Fruit fly (Drosophila melanogaster) whole organism, embryonic: ENCODE measurements around the gene Cp7Fa.

Source experiments
- Abd-B ChIP-seq: fragments of 200-800 bp; sonication (Bioruptor generic); optimal IDR thresholded peaks from 2 replicates; lab custom pipeline; 2018; ENCODE audit warnings: missing biosample characterization, mild to moderate bottlenecking, missing genetic modification characterization, moderate library complexity
- Atf-2 ChIP-seq: fragments of 200-800 bp; sonication (Bioruptor generic); optimal IDR thresholded peaks from 2 replicates; lab custom pipeline; 2016; ENCODE audit warnings: missing biosample characterization, missing genetic modification characterization
- Atf6 ChIP-seq: fragments of 200-800 bp; sonication (Bioruptor generic); IDR thresholded peaks from 2 replicates; pipeline ENCODE4 v1.3.6; 2022; ENCODE audit warnings: missing biosample characterization, missing genetic modification characterization
- B-H2 ChIP-seq: fragments of 200-800 bp; sonication (Bioruptor generic); optimal IDR thresholded peaks from 2 replicates; lab custom pipeline; 2018; ENCODE audit warnings: missing biosample characterization, mild to moderate bottlenecking, missing genetic modification characterization
- Bteb2 ChIP-seq: fragments of 200-800 bp; sonication (Bioruptor generic); optimal IDR thresholded peaks from 2 replicates; lab custom pipeline; 2016; ENCODE audit warnings: missing biosample characterization, missing genetic modification characterization
- CG10147 ChIP-seq: fragments of 200-800 bp; sonication (Bioruptor generic); optimal IDR thresholded peaks from 2 replicates; lab custom pipeline; 2019; ENCODE audit warnings: missing biosample characterization, mild to moderate bottlenecking, missing genetic modification characterization, moderate library complexity
- CG15011 ChIP-seq: fragments of 200-800 bp; sonication (Bioruptor generic); optimal IDR thresholded peaks from 3 replicates; lab custom pipeline; 2018; ENCODE audit warnings: missing biosample characterization, mild to moderate bottlenecking, missing genetic modification characterization
- CG1529 ChIP-seq: fragments of 200-800 bp; sonication (Bioruptor generic); optimal IDR thresholded peaks from 3 replicates; lab custom pipeline; 2018; ENCODE audit warnings: missing biosample characterization, missing genetic modification characterization
- CG15514 ChIP-seq: fragments of 200-800 bp; sonication (Bioruptor generic); optimal IDR thresholded peaks from 3 replicates; lab custom pipeline; 2017; ENCODE audit warnings: missing biosample characterization, missing genetic modification characterization, mild to moderate bottlenecking, moderate library complexity, missing genetic modification reagents
- CG15696 ChIP-seq: fragments of 200-800 bp; sonication (Bioruptor generic); optimal IDR thresholded peaks from 2 replicates; lab custom pipeline; 2019; ENCODE audit warnings: missing biosample characterization, mild to moderate bottlenecking, missing genetic modification characterization, moderate library complexity
- CG17361 ChIP-seq: fragments of 200-800 bp; sonication (Bioruptor generic); IDR thresholded peaks from 3 replicates; pipeline ENCODE4 v1.3.6; 2022; ENCODE audit warnings: missing biosample characterization, missing genetic modification characterization
- CG17829 ChIP-seq: fragments of 200-800 bp; optimal IDR thresholded peaks from 2 replicates; lab custom pipeline; 2019; ENCODE audit warnings: missing biosample characterization, mild to moderate bottlenecking, missing genetic modification characterization, moderate library complexity
- CG2889 ChIP-seq: fragments of 200-800 bp; sonication (Bioruptor generic); IDR thresholded peaks from 3 replicates; pipeline ENCODE4 v1.3.6; 2022; ENCODE audit warnings: missing biosample characterization, missing genetic modification characterization
- CG33213 ChIP-seq: fragments of 200-800 bp; sonication (Bioruptor generic); optimal IDR thresholded peaks from 3 replicates; lab custom pipeline; 2016; ENCODE audit warnings: missing biosample characterization, missing genetic modification characterization
- CG4360 ChIP-seq: fragments of 200-800 bp; sonication (Bioruptor generic); IDR thresholded peaks from 2 replicates; pipeline ENCODE4 v1.3.6; 2022; ENCODE audit warnings: missing biosample characterization, missing genetic modification characterization
- CG7786 ChIP-seq: fragments of 200-800 bp; sonication (Bioruptor generic); optimal IDR thresholded peaks from 2 replicates; lab custom pipeline; 2016; ENCODE audit warnings: missing biosample characterization, missing genetic modification characterization
- CG8388 ChIP-seq: fragments of 200-800 bp; sonication (Bioruptor generic); optimal IDR thresholded peaks from 2 replicates; lab custom pipeline; 2019; ENCODE audit warnings: missing biosample characterization, mild to moderate bottlenecking, missing genetic modification characterization, moderate library complexity
- CG8924 ChIP-seq: fragments of 200-800 bp; optimal IDR thresholded peaks from 3 replicates; lab custom pipeline; 2019; ENCODE audit warnings: missing biosample characterization, mild to moderate bottlenecking, missing genetic modification characterization, moderate library complexity
- GATAe ChIP-seq: fragments of 200-800 bp; sonication (Bioruptor generic); conservative IDR thresholded peaks from 2 replicates; pipeline ENCODE4 v1.3.6; 2022; ENCODE audit warnings: missing biosample characterization, missing genetic modification characterization
- Gug ChIP-seq: fragments of 200-800 bp; sonication (Bioruptor generic); IDR thresholded peaks from 4 replicates; pipeline ENCODE4 v1.3.6; 2022; ENCODE audit warnings: missing biosample characterization, missing genetic modification characterization
- H2.0 ChIP-seq: fragments of 200-800 bp; sonication (Bioruptor generic); IDR thresholded peaks from 2 replicates; pipeline ENCODE4 v1.3.6; 2022; ENCODE audit warnings: missing biosample characterization, missing genetic modification characterization
- Hmx ChIP-seq: fragments of 200-800 bp; sonication (Bioruptor generic); optimal IDR thresholded peaks from 2 replicates; lab custom pipeline; 2016; ENCODE audit warnings: missing biosample characterization, missing genetic modification characterization
- Mes4 ChIP-seq: fragments of 200-800 bp; sonication (Bioruptor generic); optimal IDR thresholded peaks from 2 replicates; lab custom pipeline; 2016; ENCODE audit warnings: missing biosample characterization, missing genetic modification characterization
- Sox100B ChIP-seq: fragments of 200-800 bp; sonication (Bioruptor generic); optimal IDR thresholded peaks from 3 replicates; lab custom pipeline; 2018; ENCODE audit warnings: missing biosample characterization, mild to moderate bottlenecking, missing genetic modification characterization
- ato ChIP-seq: fragments of 200-800 bp; sonication (Bioruptor generic); IDR thresholded peaks from 2 replicates; pipeline ENCODE4 v1.3.6; 2022; ENCODE audit warnings: missing biosample characterization, missing genetic modification characterization; ENCODE audit not compliant: partially characterized antibody
- bbx ChIP-seq: fragments of 200-800 bp; sonication (Bioruptor generic); IDR thresholded peaks from 2 replicates; pipeline ENCODE4 v1.3.6; 2022; ENCODE audit warnings: missing biosample characterization, missing genetic modification characterization; ENCODE audit not compliant: partially characterized antibody
- bcd ChIP-seq: fragments of 200-800 bp; sonication (Bioruptor generic); optimal IDR thresholded peaks from 2 replicates; lab custom pipeline; 2017; ENCODE audit warnings: missing biosample characterization, mild to moderate bottlenecking, missing genetic modification characterization
- cas ChIP-seq: fragments of 200-800 bp; sonication (Bioruptor generic); IDR thresholded peaks from 2 replicates; pipeline ENCODE4 v1.3.6; 2022; ENCODE audit warnings: missing biosample characterization, missing genetic modification characterization
- chinmo ChIP-seq: fragments of 200-800 bp; sonication (Bioruptor generic); IDR thresholded peaks from 4 replicates; pipeline ENCODE4 v1.3.6; 2022; ENCODE audit warnings: missing biosample characterization, missing genetic modification characterization; ENCODE audit not compliant: partially characterized antibody
- chm ChIP-seq: fragments of 200-800 bp; sonication (Bioruptor generic); IDR thresholded peaks from 2 replicates; pipeline ENCODE4 v1.3.6; 2022; ENCODE audit warnings: missing biosample characterization, missing genetic modification characterization
- crp ChIP-seq, 2 experiments: fragments of 200-800 bp; sonication (Bioruptor generic); optimal IDR thresholded peaks; 2 replicates in 1 of 2; 3 replicates in 1 of 2; lab custom pipeline; 2017; ENCODE audit warnings: missing biosample characterization in 2 of 2, missing genetic modification characterization in 2 of 2, mild to moderate bottlenecking in 1 of 2, moderate library complexity in 1 of 2
- dm ChIP-seq: fragments of 200-800 bp; sonication (Bioruptor generic); optimal IDR thresholded peaks from 3 replicates; lab custom pipeline; 2016; ENCODE audit warnings: missing biosample characterization, missing genetic modification characterization
- dmrt99B ChIP-seq: fragments of 200-800 bp; sonication (Bioruptor generic); optimal IDR thresholded peaks from 2 replicates; lab custom pipeline; 2018; ENCODE audit warnings: missing biosample characterization, mild to moderate bottlenecking, missing genetic modification characterization, moderate library complexity
- exex ChIP-seq: fragments of 200-800 bp; sonication (Bioruptor generic); optimal IDR thresholded peaks from 4 replicates; lab custom pipeline; 2018; ENCODE audit warnings: missing biosample characterization, mild to moderate bottlenecking, missing genetic modification characterization, moderate library complexity
- gce ChIP-seq: fragments of 200-800 bp; sonication (Bioruptor generic); IDR thresholded peaks from 3 replicates; pipeline ENCODE4 v1.3.6; 2022; ENCODE audit warnings: missing biosample characterization, missing genetic modification characterization
- gt ChIP-seq: fragments of 200-800 bp; sonication (Bioruptor generic); IDR thresholded peaks from 2 replicates; pipeline ENCODE4 v1.3.6; 2022; ENCODE audit warnings: missing biosample characterization, missing genetic modification characterization
- hbn ChIP-seq: fragments of 200-800 bp; sonication (Bioruptor generic); IDR thresholded peaks from 2 replicates; pipeline ENCODE4 v1.3.6; 2022; ENCODE audit warnings: missing biosample characterization, missing genetic modification characterization; ENCODE audit not compliant: partially characterized antibody
- knrl ChIP-seq: fragments of 200-800 bp; sonication (Bioruptor generic); IDR thresholded peaks from 3 replicates; pipeline ENCODE4 v1.3.6; 2022; ENCODE audit warnings: missing biosample characterization, missing genetic modification characterization; ENCODE audit not compliant: partially characterized antibody
- lab ChIP-seq: fragments of 200-800 bp; sonication (Bioruptor generic); optimal IDR thresholded peaks from 3 replicates; lab custom pipeline; 2017; ENCODE audit warnings: missing biosample characterization, missing genetic modification characterization, mild to moderate bottlenecking, moderate library complexity, missing genetic modification reagents
- mld ChIP-seq: fragments of 200-800 bp; sonication (Bioruptor generic); IDR thresholded peaks from 3 replicates; pipeline ENCODE4 v1.3.6; 2022; ENCODE audit warnings: missing biosample characterization, missing genetic modification characterization; ENCODE audit not compliant: partially characterized antibody
- nerfin-1 ChIP-seq: fragments of 200-800 bp; sonication (Bioruptor generic); optimal IDR thresholded peaks from 3 replicates; lab custom pipeline; 2019; ENCODE audit warnings: missing biosample characterization, mild to moderate bottlenecking, missing genetic modification characterization, moderate library complexity
- pnt ChIP-seq: fragments of 200-800 bp; sonication (Bioruptor generic); optimal IDR thresholded peaks from 3 replicates; lab custom pipeline; 2016; ENCODE audit warnings: missing biosample characterization, missing genetic modification characterization
- pum ChIP-seq: fragments of 200-800 bp; sonication (Bioruptor generic); optimal IDR thresholded peaks from 2 replicates; lab custom pipeline; 2016; ENCODE audit warnings: missing biosample characterization, missing genetic modification characterization
- pzg ChIP-seq: fragments of 200-800 bp; sonication (Bioruptor generic); optimal IDR thresholded peaks from 3 replicates; lab custom pipeline; 2018; ENCODE audit warnings: missing biosample characterization, mild to moderate bottlenecking, missing genetic modification characterization, moderate library complexity
- repo ChIP-seq: fragments of 200-800 bp; sonication (Bioruptor generic); optimal IDR thresholded peaks from 2 replicates; lab custom pipeline; 2016; ENCODE audit warnings: missing biosample characterization, missing genetic modification characterization
- tap ChIP-seq: fragments of 200-800 bp; optimal IDR thresholded peaks from 3 replicates; lab custom pipeline; 2019; ENCODE audit warnings: missing biosample characterization, mild to moderate bottlenecking, missing genetic modification characterization, moderate library complexity
- tgo ChIP-seq: fragments of 200-800 bp; sonication (Bioruptor generic); IDR thresholded peaks from 3 replicates; pipeline ENCODE4 v1.3.6; 2022; ENCODE audit warnings: missing biosample characterization, missing genetic modification characterization
- ttk ChIP-seq: fragments of 200-800 bp; sonication (Bioruptor generic); IDR thresholded peaks from 2 replicates; pipeline ENCODE4 v2.1.2; 2022; ENCODE audit warnings: missing biosample characterization, missing genetic modification characterization
- usp ChIP-seq: fragments of >200 bp; optimal IDR thresholded peaks from 2 replicates; lab custom pipeline; 2017; ENCODE audit warnings: missing biosample characterization, missing genetic modification characterization
- zf30C ChIP-seq: fragments of 200-800 bp; sonication (Bioruptor generic); optimal IDR thresholded peaks from 3 replicates; lab custom pipeline; 2018; ENCODE audit warnings: missing biosample characterization, mild to moderate bottlenecking, missing genetic modification characterization

Cp7Fa gene

DNA sequence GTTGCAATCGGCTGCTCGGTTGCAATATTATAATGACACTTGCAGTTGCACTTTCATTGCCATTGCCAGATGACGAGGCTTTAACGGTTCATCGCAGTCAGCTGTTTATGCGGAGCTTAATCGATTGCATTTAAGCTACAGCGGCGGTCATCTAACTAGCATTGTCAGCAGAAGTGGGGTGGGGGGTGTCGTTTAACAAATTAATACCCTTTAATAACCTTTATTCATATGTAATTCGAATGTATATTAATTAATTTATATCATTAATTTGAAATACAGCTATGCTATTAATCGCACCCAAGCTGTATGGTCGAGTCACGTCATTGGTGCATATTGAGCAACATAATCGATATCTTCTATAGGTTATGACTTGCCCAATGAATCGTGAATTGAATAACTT lies 22.2 kb downstream of the Cp7Fa start (continued):
- TF ChIP-seq zf30C (GFP tag; lab: Kevin White, UChicago): no peak
- peak; percentile 56 for TF ChIP-seq bcd (GFP tag; lab: Kevin White, UChicago)
- no peak for TF ChIP-seq CG15696 (tag; lab: Kevin White, UChicago)
- peak; percentile 68 for TF ChIP-seq Abd-B
- TF ChIP-seq H2.0 (GFP tag; lab: Robert Waterston, UW): peak; percentile 82
- no peak for TF ChIP-seq pzg (GFP tag; lab: Kevin White, UChicago)
- TF ChIP-seq CG4360 (GFP tag; lab: Robert Waterston, UW): peak; percentile 43; the same call in 1 of the 2 replicates
- no peak for TF ChIP-seq B-H2 (GFP tag; lab: Kevin White, UChicago)
- TF ChIP-seq knrl (GFP tag; lab: Robert Waterston, UW): no peak
- TF ChIP-seq pnt (GFP tag; lab: Kevin White, UChicago): no peak
- no peak for TF ChIP-seq CG7786 (GFP tag; lab: Kevin White, UChicago)
- TF ChIP-seq CG33213 (GFP tag; lab: Kevin White, UChicago): no peak
- TF ChIP-seq CG2889 (GFP tag; lab: Robert Waterston, UW): peak; percentile 46; the same call in 2 of the 3 replicates
- no peak for TF ChIP-seq usp (GFP tag; lab: Kevin White, UChicago)
- TF ChIP-seq CG17829 (tag; lab: Kevin White, UChicago): peak; percentile 73
- TF ChIP-seq Atf6 (GFP tag; lab: Robert Waterston, UW): peak; percentile 44; the same call in 1 of the 2 replicates
- no peak for TF ChIP-seq hbn (GFP tag; lab: Robert Waterston, UW)
- TF ChIP-seq tap (tag; lab: Kevin White, UChicago): peak; percentile 86
- no peak for TF ChIP-seq dm
- TF ChIP-seq mld (GFP tag; lab: Robert Waterston, UW): no peak
- peak; percentile 44 for TF ChIP-seq CG10147 (GFP tag; lab: Kevin White, UChicago)
- peak; percentile 30 for TF ChIP-seq Mes4 (GFP tag; lab: Kevin White, UChicago)
- no peak for TF ChIP-seq Hmx (GFP tag; lab: Kevin White, UChicago)
- no peak for TF ChIP-seq Atf-2
- no peak for TF ChIP-seq CG15011 (GFP tag; lab: Kevin White, UChicago)
- TF ChIP-seq tgo (GFP tag; lab: Robert Waterston, UW): peak; percentile 82
- 0 out of 2 replicates have a peak, but pooled peaks have one; percentile 19 for TF ChIP-seq GATAe (GFP tag; lab: Robert Waterston, UW)
- TF ChIP-seq CG17361: peak; percentile 71
- peak; percentile 93 for TF ChIP-seq dmrt99B
- peak; percentile 79; the same call in 1 of the 3 replicates for TF ChIP-seq gce (GFP tag; lab: Robert Waterston, UW)
- TF ChIP-seq Sox100B (GFP tag; lab: Kevin White, UChicago): peak; percentile 80
- TF ChIP-seq chm (GFP tag; lab: Robert Waterston, UW): peak; percentile 80; the same call in 1 of the 2 replicates
- TF ChIP-seq lab (GFP tag; lab: Kevin White, UChicago): peak; percentile 75
- no peak for TF ChIP-seq bbx (GFP tag; lab: Robert Waterston, UW)
- TF ChIP-seq Bteb2 (GFP tag; lab: Kevin White, UChicago): no peak
- TF ChIP-seq CG8924 (tag; lab: Kevin White, UChicago): peak; percentile 76
- TF ChIP-seq exex (tag; lab: Kevin White, UChicago): no peak
- TF ChIP-seq ato (GFP tag; lab: Robert Waterston, UW): no peak
- TF ChIP-seq pum: peak; percentile 15
- peak; percentile 75 for TF ChIP-seq Gug (GFP tag; lab: Robert Waterston, UW)
- TF ChIP-seq repo (GFP tag; lab: Kevin White, UChicago): no peak
- peak; percentile 90 for TF ChIP-seq ttk (GFP tag; lab: Robert Waterston, UW)
- TF ChIP-seq cas: no peak
- TF ChIP-seq gt (GFP tag; lab: Robert Waterston, UW): 0 out of 2 replicates have a peak, but pooled peaks have one; percentile 28
- TF ChIP-seq CG8388: peak; percentile 80
- peak; percentile 31 for TF ChIP-seq CG15514 (GFP tag; lab: Kevin White, UChicago)
- TF ChIP-seq CG1529 (GFP tag; lab: Kevin White, UChicago): peak; percentile 46
- TF ChIP-seq nerfin-1 (tag; lab: Kevin White, UChicago): peak; percentile 72
- TF ChIP-seq chinmo (GFP tag; lab: Robert Waterston, UW): no peak
- peak in 1 of 2 experiments; percentile 34 for TF ChIP-seq crp (GFP tag; optimal IDR thresholded peaks at IDR 0.05; lab: Kevin White, UChicago)
